Worm (Caenorhabditis elegans): ENCODE measurements around the gene F37B12.3.
A peak's percentile ranks its signal among the peaks of the same experiment; 100 is the strongest.

The F37B12.3 gene

ce11 chrII:9019704-9020103 lies 21.5 kb downstream of the F37B12.3 start, which contains the start of gene dep-1:
Gene dep-1 (minus strand): TSS chrII:9019798.
- no peak for TF ChIP-seq sea-1 (GFP tag; conservative IDR thresholded peaks at IDR 0.05)
- no peak for TF ChIP-seq ama-1 (optimal IDR thresholded peaks at IDR 0.05)
- no peak for TF ChIP-seq hnd-1 (tag; optimal IDR thresholded peaks at IDR 0.05)
- no peak for TF ChIP-seq aly-1 (tag; optimal IDR thresholded peaks at IDR 0.05)
- TF ChIP-seq ets-7 (tag; optimal IDR thresholded peaks at IDR 0.05), result no peak
- no peak for TF ChIP-seq pes-1 (GFP tag; IDR thresholded peaks at IDR 0.05)
- no peak for TF ChIP-seq tra-4 (tag; optimal IDR thresholded peaks at IDR 0.05)
- TF ChIP-seq B0310.2 (tag; optimal IDR thresholded peaks at IDR 0.05), result no peak
- no peak for TF ChIP-seq tbx-11 (GFP tag; IDR thresholded peaks at IDR 0.05)
- TF ChIP-seq ceh-13 (GFP tag; optimal IDR thresholded peaks at IDR 0.05), result no peak
- no peak for TF ChIP-seq hmg-4 (GFP tag; optimal IDR thresholded peaks at IDR 0.05)
- no peak for TF ChIP-seq F13C5.2 (tag; optimal IDR thresholded peaks at IDR 0.05)
- TF ChIP-seq scrt-1 (GFP tag; IDR thresholded peaks at IDR 0.05), result no peak
- no peak for TF ChIP-seq ceh-36 (tag; optimal IDR thresholded peaks at IDR 0.05)

ce11 chrII:9017628-9018027 lies 23.6 kb downstream of the F37B12.3 start:
- no peak for TF ChIP-seq aly-1 (tag; optimal IDR thresholded peaks at IDR 0.05)
- no peak for TF ChIP-seq hnd-1 (tag; optimal IDR thresholded peaks at IDR 0.05)
- no peak for TF ChIP-seq tbx-37 (GFP tag; conservative IDR thresholded peaks at IDR 0.05)
- no peak for TF ChIP-seq flt-1 (GFP tag; IDR thresholded peaks at IDR 0.05)
- TF ChIP-seq B0310.2 (tag; optimal IDR thresholded peaks at IDR 0.05), result no peak
- no peak for TF ChIP-seq scrt-1 (GFP tag; IDR thresholded peaks at IDR 0.05)
- no peak for TF ChIP-seq ceh-36 (tag; optimal IDR thresholded peaks at IDR 0.05)
- TF ChIP-seq hmbx-1 (tag; optimal IDR thresholded peaks at IDR 0.05), result no peak
- no peak for TF ChIP-seq tbx-11 (GFP tag; IDR thresholded peaks at IDR 0.05)

- TF ChIP-seq ceh-13 (GFP tag; optimal IDR thresholded peaks at IDR 0.05) (no peak), sea-1 (GFP tag; conservative IDR thresholded peaks at IDR 0.05) (no peak), scrt-1 (GFP tag; IDR thresholded peaks at IDR 0.05) (no peak), ama-1 (optimal IDR thresholded peaks at IDR 0.05) (no peak), ets-7 (tag; optimal IDR thresholded peaks at IDR 0.05) (no peak), F13C5.2 (tag; optimal IDR thresholded peaks at IDR 0.05) (no peak), tra-4 (tag; optimal IDR thresholded peaks at IDR 0.05) (no peak), hmg-4 (GFP tag; optimal IDR thresholded peaks at IDR 0.05) (no peak), B0310.2 (tag; optimal IDR thresholded peaks at IDR 0.05) (no peak)
Observed at ce11 chrII:9014877-9015505, 26.2 kb downstream of the F37B12.3 start.

ce11 chrII:9014188-9014587 lies 27.0 kb downstream of the F37B12.3 start:
- TF ChIP-seq hnd-1 (tag; optimal IDR thresholded peaks at IDR 0.05), result no peak
- TF ChIP-seq flt-1 (GFP tag; IDR thresholded peaks at IDR 0.05), result no peak
- no peak for TF ChIP-seq ets-7 (tag; optimal IDR thresholded peaks at IDR 0.05)

ce11 chrII:9013341-9013740 lies 27.9 kb downstream of the F37B12.3 start:
- TF ChIP-seq hmg-4 (GFP tag; optimal IDR thresholded peaks at IDR 0.05) (peak; percentile 12), tra-4 (tag; optimal IDR thresholded peaks at IDR 0.05) (no peak), hmbx-1 (tag; optimal IDR thresholded peaks at IDR 0.05) (no peak)

ce11 chrII:9010708-9011107 lies 30.5 kb downstream of the F37B12.3 start:
- no peak for TF ChIP-seq tbx-11 (GFP tag; IDR thresholded peaks at IDR 0.05)
- no peak for TF ChIP-seq ets-7 (tag; optimal IDR thresholded peaks at IDR 0.05)
- TF ChIP-seq tbx-37 (GFP tag; conservative IDR thresholded peaks at IDR 0.05), result no peak
- TF ChIP-seq tra-4 (tag; optimal IDR thresholded peaks at IDR 0.05), result no peak
- no peak for TF ChIP-seq aly-1 (tag; optimal IDR thresholded peaks at IDR 0.05)
- TF ChIP-seq pes-1 (GFP tag; IDR thresholded peaks at IDR 0.05), result no peak
- no peak for TF ChIP-seq flt-1 (GFP tag; IDR thresholded peaks at IDR 0.05)
- no peak for TF ChIP-seq scrt-1 (GFP tag; IDR thresholded peaks at IDR 0.05)
- no peak for TF ChIP-seq hmg-4 (GFP tag; optimal IDR thresholded peaks at IDR 0.05)
- TF ChIP-seq B0310.2 (tag; optimal IDR thresholded peaks at IDR 0.05), result no peak
- TF ChIP-seq ceh-13 (GFP tag; optimal IDR thresholded peaks at IDR 0.05), result no peak
- TF ChIP-seq ama-1 (optimal IDR thresholded peaks at IDR 0.05), result no peak

- TF ChIP-seq ceh-13 (GFP tag; optimal IDR thresholded peaks at IDR 0.05), result no peak
- TF ChIP-seq tbx-37 (GFP tag; conservative IDR thresholded peaks at IDR 0.05), result no peak
- no peak for TF ChIP-seq scrt-1 (GFP tag; IDR thresholded peaks at IDR 0.05)
- TF ChIP-seq F13C5.2 (tag; optimal IDR thresholded peaks at IDR 0.05), result no peak
- no peak for TF ChIP-seq ceh-36 (tag; optimal IDR thresholded peaks at IDR 0.05)
- TF ChIP-seq ets-7 (tag; optimal IDR thresholded peaks at IDR 0.05), result no peak
- TF ChIP-seq hmg-4 (GFP tag; optimal IDR thresholded peaks at IDR 0.05), result no peak
- no peak for TF ChIP-seq hnd-1 (tag; optimal IDR thresholded peaks at IDR 0.05)
- TF ChIP-seq pes-1 (GFP tag; IDR thresholded peaks at IDR 0.05), result no peak
- no peak for TF ChIP-seq flt-1 (GFP tag; IDR thresholded peaks at IDR 0.05)
- TF ChIP-seq B0310.2 (tag; optimal IDR thresholded peaks at IDR 0.05), result no peak
- no peak for TF ChIP-seq hmbx-1 (tag; optimal IDR thresholded peaks at IDR 0.05)
- TF ChIP-seq ama-1 (optimal IDR thresholded peaks at IDR 0.05), result no peak
- TF ChIP-seq sea-1 (GFP tag; conservative IDR thresholded peaks at IDR 0.05), result no peak
- TF ChIP-seq aly-1 (tag; optimal IDR thresholded peaks at IDR 0.05), result no peak
- TF ChIP-seq tra-4 (tag; optimal IDR thresholded peaks at IDR 0.05), result no peak
- no peak for TF ChIP-seq tbx-11 (GFP tag; IDR thresholded peaks at IDR 0.05)
Observed at ce11 chrII:9009976-9010702, 31.1 kb downstream of the F37B12.3 start.

- TF ChIP-seq tbx-11 (GFP tag; IDR thresholded peaks at IDR 0.05) (no peak), ceh-36 (tag; optimal IDR thresholded peaks at IDR 0.05) (no peak), F13C5.2 (tag; optimal IDR thresholded peaks at IDR 0.05) (no peak), ets-7 (tag; optimal IDR thresholded peaks at IDR 0.05) (no peak), hmbx-1 (tag; optimal IDR thresholded peaks at IDR 0.05) (no peak), aly-1 (tag; optimal IDR thresholded peaks at IDR 0.05) (no peak), tra-4 (tag; optimal IDR thresholded peaks at IDR 0.05) (no peak), scrt-1 (GFP tag; IDR thresholded peaks at IDR 0.05) (no peak), B0310.2 (tag; optimal IDR thresholded peaks at IDR 0.05) (no peak), tbx-37 (GFP tag; conservative IDR thresholded peaks at IDR 0.05) (no peak), ceh-13 (GFP tag; optimal IDR thresholded peaks at IDR 0.05) (no peak), pes-1 (GFP tag; IDR thresholded peaks at IDR 0.05) (no peak)
Observed at ce11 chrII:9007741-9008140, 33.5 kb downstream of the F37B12.3 start.

Measured in whole organism, early embryonic.